Worm (Caenorhabditis elegans): ENCODE results near the gene T22B2.3.

DNA sequence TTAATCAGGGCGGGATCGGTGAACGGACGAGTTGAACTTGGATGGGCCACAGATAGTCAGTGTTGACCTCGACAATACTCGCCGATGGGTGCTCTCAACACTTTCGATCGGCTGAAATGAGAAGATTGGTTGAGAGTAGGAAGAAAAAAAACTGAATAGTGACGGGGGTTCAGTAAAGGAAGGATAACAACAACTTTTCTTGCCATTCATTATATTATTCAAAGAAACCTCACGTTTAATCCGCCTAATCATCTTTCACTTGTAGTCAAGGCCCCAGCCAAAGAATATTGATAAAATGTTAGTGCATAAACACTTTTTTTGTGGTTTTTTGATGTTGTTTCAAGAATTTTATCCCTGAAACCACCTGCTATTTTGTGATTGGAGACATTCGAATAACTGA, 25.2 kb downstream of the T22B2.3 start, which contains the start of gene T19D2.13:
- TF ChIP-seq nhr-11 (tag; optimal IDR thresholded peaks at IDR 0.05) (no peak), fos-1 (tag; optimal IDR thresholded peaks at IDR 0.05) (no peak), nhr-28 (tag; optimal IDR thresholded peaks at IDR 0.05) (no peak), snpc-4 (tag; optimal IDR thresholded peaks at IDR 0.05) (no peak), ztf-11 (tag; optimal IDR thresholded peaks at IDR 0.05) (no peak), ama-1 (optimal IDR thresholded peaks at IDR 0.05) (no peak), isw-1 (GFP tag; IDR thresholded peaks at IDR 0.05) (no peak), egl-27 (tag; optimal IDR thresholded peaks at IDR 0.05) (no peak), grh-1 (GFP tag; IDR thresholded peaks at IDR 0.05) (no peak), rnt-1 (tag; optimal IDR thresholded peaks at IDR 0.05) (no peak), mdl-1 (tag; optimal IDR thresholded peaks at IDR 0.05) (no peak)

Data from whole organism, L1 larva.